Worm (Caenorhabditis elegans) whole organism, L4 larva: ENCODE data around the gene sre-47.
A peak's percentile ranks its signal among the peaks of the same experiment; 100 is the strongest.

Experiments used
- D1046.2 ChIP-seq: fragments of 200-800 bp; sonication (Bioruptor generic); IDR thresholded peaks from 2 replicates; pipeline ENCODE4 v1.3.6; 2022; ENCODE audit warnings: missing genetic modification characterization, missing compliant biosample characterization
- F10B5.3 ChIP-seq: sonication (generic microtip); optimal IDR thresholded peaks from 2 replicates; lab custom pipeline; 2016; ENCODE audit warnings: mild to moderate bottlenecking, missing genetic modification characterization, missing compliant biosample characterization
- F26F4.8 ChIP-seq: fragments of 200-800 bp; sonication (Bioruptor generic); conservative IDR thresholded peaks from 2 replicates; pipeline ENCODE4 v1.3.6; 2022; ENCODE audit warnings: missing genetic modification characterization, missing compliant biosample characterization
- Y5F2A.4 ChIP-seq: fragments of 200-800 bp; sonication (Bioruptor generic); optimal IDR thresholded peaks from 2 replicates; lab custom pipeline; 2018; ENCODE audit warnings: mild to moderate bottlenecking, missing genetic modification characterization, missing compliant biosample characterization
- aha-1 ChIP-seq: fragments of 150-350 bp; peaks from one replicate; lab custom pipeline; 2014; ENCODE audit warnings: missing biosample characterization, missing genetic modification characterization
- arid-1 ChIP-seq: fragments of 200-800 bp; sonication (Bioruptor generic); conservative IDR thresholded peaks from 2 replicates; pipeline ENCODE4 v1.3.6; 2022; ENCODE audit warnings: missing genetic modification reagents, missing genetic modification characterization, missing compliant biosample characterization
- attf-4 ChIP-seq: sonication (generic microtip); optimal IDR thresholded peaks from 3 replicates; lab custom pipeline; 2017; ENCODE audit warnings: missing biosample characterization, missing genetic modification characterization
- ceh-20 ChIP-seq: fragments of 200-800 bp; sonication (Bioruptor generic); IDR thresholded peaks from 2 replicates; pipeline ENCODE4 v1.3.6; 2022; ENCODE audit warnings: missing genetic modification reagents, missing genetic modification characterization, missing compliant biosample characterization
- ceh-28 ChIP-seq: fragments of 150-350 bp; optimal IDR thresholded peaks from 2 replicates; lab custom pipeline; 2014; ENCODE audit warnings: missing biosample characterization, missing genetic modification reagents, missing genetic modification characterization
- ceh-32 ChIP-seq: sonication (generic microtip); optimal IDR thresholded peaks from 2 replicates; lab custom pipeline; 2016; ENCODE audit warnings: mild to moderate bottlenecking, missing genetic modification characterization, missing compliant biosample characterization; ENCODE audit not compliant: poor library complexity
- ceh-44 ChIP-seq: fragments of 200-800 bp; sonication (Bioruptor generic); IDR thresholded peaks from 2 replicates; pipeline ENCODE4 v1.3.6; 2022; ENCODE audit warnings: missing genetic modification reagents, missing genetic modification characterization, missing compliant biosample characterization
- ceh-62 ChIP-seq: sonication (generic microtip); optimal IDR thresholded peaks from 2 replicates; lab custom pipeline; 2017; ENCODE audit warnings: missing biosample characterization, missing genetic modification characterization
- ceh-82 ChIP-seq: sonication (generic microtip); optimal IDR thresholded peaks from 2 replicates; lab custom pipeline; 2017; ENCODE audit warnings: missing biosample characterization, missing genetic modification characterization
- cey-2 ChIP-seq: sonication (generic microtip); optimal IDR thresholded peaks from 3 replicates; lab custom pipeline; 2017; ENCODE audit warnings: missing genetic modification characterization, mild to moderate bottlenecking, missing compliant biosample characterization, antibody characterized with exemption, borderline replicate concordance; ENCODE audit not compliant: insufficient read depth
- ctbp-1 ChIP-seq: fragments of 200-800 bp; sonication (Bioruptor generic); IDR thresholded peaks from 2 replicates; pipeline ENCODE4 v1.3.6; 2022; ENCODE audit warnings: missing genetic modification reagents, missing genetic modification characterization, missing compliant biosample characterization
- daf-12 ChIP-seq: fragments of 150-350 bp; optimal IDR thresholded peaks from 2 replicates; lab custom pipeline; 2014; ENCODE audit warnings: missing biosample characterization, missing genetic modification reagents, missing genetic modification characterization
- daf-16 ChIP-seq, 3 experiments: sonication (generic microtip); optimal IDR thresholded peaks; 2 replicates each; lab custom pipeline; 2016 to 2017; ENCODE audit warnings: missing genetic modification characterization in 3 of 3, missing genetic modification reagents in 3 of 3, mild to moderate bottlenecking in 2 of 3, missing compliant biosample characterization in 2 of 3, missing biosample characterization in 1 of 3, moderate library complexity in 1 of 3
- daf-8 ChIP-seq: fragments of 200-800 bp; sonication (Bioruptor generic); IDR thresholded peaks from 2 replicates; pipeline ENCODE4 v1.3.6; 2022; ENCODE audit warnings: missing genetic modification characterization, missing compliant biosample characterization
- dmd-6 ChIP-seq: fragments of 200-800 bp; sonication (Bioruptor generic); IDR thresholded peaks from 2 replicates; pipeline ENCODE4 v1.3.6; 2022; ENCODE audit warnings: missing genetic modification reagents, missing genetic modification characterization, missing compliant biosample characterization
- dmd-8 ChIP-seq: fragments of 200-800 bp; sonication (Bioruptor generic); IDR thresholded peaks from 2 replicates; pipeline ENCODE4 v1.3.6; 2022; ENCODE audit warnings: missing genetic modification characterization, missing compliant biosample characterization
- dmd-9 ChIP-seq: fragments of 200-800 bp; sonication (Bioruptor generic); IDR thresholded peaks from 2 replicates; pipeline ENCODE4 v1.3.6; 2022; ENCODE audit warnings: missing genetic modification reagents, missing genetic modification characterization, missing compliant biosample characterization
- dve-1 ChIP-seq: sonication (generic microtip); optimal IDR thresholded peaks from 2 replicates; lab custom pipeline; 2017; ENCODE audit warnings: antibody characterized with exemption, mild to moderate bottlenecking, missing genetic modification characterization, missing compliant biosample characterization; ENCODE audit not compliant: insufficient read depth
- fos-1 ChIP-seq: fragments of 150-350 bp; optimal IDR thresholded peaks from 2 replicates; lab custom pipeline; 2014; ENCODE audit warnings: missing biosample characterization, missing genetic modification characterization
- lin-1 ChIP-seq: fragments of 200-800 bp; sonication (Bioruptor generic); IDR thresholded peaks from 2 replicates; pipeline ENCODE4 v1.3.6; 2022; ENCODE audit warnings: missing genetic modification reagents, missing genetic modification characterization, missing compliant biosample characterization
- lin-13 ChIP-seq: fragments of 150-350 bp; optimal IDR thresholded peaks from 2 replicates; lab custom pipeline; 2014; ENCODE audit warnings: missing biosample characterization, missing genetic modification reagents, missing genetic modification characterization
- lin-29 ChIP-seq: fragments of 200-800 bp; sonication (Bioruptor generic); IDR thresholded peaks from 2 replicates; pipeline ENCODE4 v1.3.6; 2022; ENCODE audit warnings: missing genetic modification reagents, missing genetic modification characterization, missing compliant biosample characterization
- lir-3 ChIP-seq: sonication (generic microtip); optimal IDR thresholded peaks from 2 replicates; lab custom pipeline; 2016; ENCODE audit warnings: mild to moderate bottlenecking, missing genetic modification characterization, missing compliant biosample characterization
- madf-5 ChIP-seq, 2 experiments: fragments of 200-800 bp; sonication (Bioruptor generic); IDR thresholded peaks; 2 replicates each; pipeline ENCODE4 v1.3.6; 2022; ENCODE audit warnings: missing compliant biosample characterization in 2 of 2, missing genetic modification characterization in 2 of 2
- madf-9 ChIP-seq: fragments of 200-800 bp; sonication (Bioruptor generic); conservative IDR thresholded peaks from 2 replicates; pipeline ENCODE4 v1.3.6; 2022; ENCODE audit warnings: missing genetic modification reagents, missing genetic modification characterization, missing compliant biosample characterization
- mdt-29 ChIP-seq: fragments of 200-800 bp; sonication (Bioruptor generic); IDR thresholded peaks from 2 replicates; pipeline ENCODE4 v1.3.6; 2022; ENCODE audit warnings: missing genetic modification reagents, missing genetic modification characterization, missing compliant biosample characterization
- mxl-2 ChIP-seq: fragments of 200-800 bp; sonication (Bioruptor generic); conservative IDR thresholded peaks from 2 replicates; pipeline ENCODE4 v1.3.6; 2022; ENCODE audit warnings: missing genetic modification reagents, missing genetic modification characterization, missing compliant biosample characterization
- nhr-111 ChIP-seq: fragments of 200-800 bp; sonication (Bioruptor generic); optimal IDR thresholded peaks from 2 replicates; lab custom pipeline; 2018; ENCODE audit warnings: mild to moderate bottlenecking, missing genetic modification characterization, missing compliant biosample characterization
- nhr-28 ChIP-seq: fragments of 150-350 bp; optimal IDR thresholded peaks from 2 replicates; lab custom pipeline; 2014; ENCODE audit warnings: missing biosample characterization, missing genetic modification characterization
- nhr-41 ChIP-seq: fragments of 200-800 bp; sonication (Bioruptor generic); IDR thresholded peaks from 2 replicates; pipeline ENCODE4 v1.3.6; 2022; ENCODE audit warnings: missing genetic modification reagents, missing genetic modification characterization, missing compliant biosample characterization
- nhr-42 ChIP-seq: fragments of 200-800 bp; sonication (Bioruptor generic); IDR thresholded peaks from 2 replicates; pipeline ENCODE4 v1.3.6; 2022; ENCODE audit warnings: missing genetic modification characterization, missing compliant biosample characterization
- nhr-48 ChIP-seq: sonication (generic microtip); optimal IDR thresholded peaks from 2 replicates; lab custom pipeline; 2016; ENCODE audit warnings: mild to moderate bottlenecking, missing genetic modification characterization, missing compliant biosample characterization
- nhr-6 ChIP-seq: fragments of 150-350 bp; optimal IDR thresholded peaks from 2 replicates; lab custom pipeline; 2014; ENCODE audit warnings: missing biosample characterization, missing genetic modification characterization
- nhr-77 ChIP-seq: fragments of 150-350 bp; optimal IDR thresholded peaks from 2 replicates; lab custom pipeline; 2014; ENCODE audit warnings: missing biosample characterization, missing genetic modification characterization
- php-3 ChIP-seq: fragments of 200-800 bp; sonication (Bioruptor generic); IDR thresholded peaks from 2 replicates; pipeline ENCODE4 v1.3.6; 2022; ENCODE audit warnings: missing genetic modification reagents, missing genetic modification characterization, missing compliant biosample characterization
- pqm-1 ChIP-seq: sonication (generic microtip); optimal IDR thresholded peaks from 2 replicates; lab custom pipeline; 2017; ENCODE audit warnings: missing biosample characterization, missing genetic modification characterization
- rbr-2 ChIP-seq: sonication (generic microtip); optimal IDR thresholded peaks from 2 replicates; lab custom pipeline; 2016; ENCODE audit warnings: missing genotype, missing genetic modification characterization, missing compliant biosample characterization
- saeg-2 ChIP-seq: fragments of 200-800 bp; sonication (Bioruptor generic); IDR thresholded peaks from 2 replicates; pipeline ENCODE4 v1.3.6; 2022; ENCODE audit warnings: missing genetic modification reagents, missing genetic modification characterization, missing compliant biosample characterization
- skn-1 ChIP-seq: fragments of 150-350 bp; optimal IDR thresholded peaks from 2 replicates; lab custom pipeline; 2014; ENCODE audit warnings: missing biosample characterization, missing genetic modification characterization
- snpc-4 ChIP-seq: fragments of 150-350 bp; optimal IDR thresholded peaks from 2 replicates; lab custom pipeline; 2014; ENCODE audit warnings: missing biosample characterization, missing genetic modification characterization
- spr-1 ChIP-seq: sonication (generic microtip); optimal IDR thresholded peaks from 2 replicates; lab custom pipeline; 2016; ENCODE audit warnings: mild to moderate bottlenecking, missing genetic modification characterization, missing compliant biosample characterization
- tag-97 ChIP-seq: fragments of 200-800 bp; sonication (Bioruptor generic); IDR thresholded peaks from 2 replicates; pipeline ENCODE4 v1.3.6; 2022; ENCODE audit warnings: missing genetic modification characterization, missing compliant biosample characterization
- unc-39 ChIP-seq: sonication (generic microtip); optimal IDR thresholded peaks from 2 replicates; lab custom pipeline; 2017; ENCODE audit warnings: missing biosample characterization, missing genetic modification characterization
- vab-7 ChIP-seq: fragments of 200-800 bp; sonication (Bioruptor generic); IDR thresholded peaks from 2 replicates; pipeline ENCODE4 v1.3.6; 2022; ENCODE audit warnings: missing genetic modification reagents, missing genetic modification characterization, missing compliant biosample characterization
- zag-1 ChIP-seq: fragments of 150-350 bp; optimal IDR thresholded peaks from 2 replicates; lab custom pipeline; 2014; ENCODE audit warnings: missing biosample characterization, missing genetic modification characterization
- zfp-2 ChIP-seq: sonication (generic microtip); optimal IDR thresholded peaks from 2 replicates; lab custom pipeline; 2016; ENCODE audit warnings: mild to moderate bottlenecking, missing genetic modification characterization, missing compliant biosample characterization
- zip-11 ChIP-seq: fragments of 200-800 bp; sonication (Bioruptor generic); IDR thresholded peaks from 2 replicates; pipeline ENCODE4 v1.3.6; 2022; ENCODE audit warnings: missing genetic modification characterization, missing compliant biosample characterization
- zip-2 ChIP-seq: fragments of 150-350 bp; optimal IDR thresholded peaks from 2 replicates; lab custom pipeline; 2014; ENCODE audit warnings: missing biosample characterization, missing genetic modification characterization
- ztf-7 ChIP-seq: fragments of 150-350 bp; optimal IDR thresholded peaks from 2 replicates; lab custom pipeline; 2014; ENCODE audit warnings: missing biosample characterization, missing genetic modification characterization

Gene sre-47

DNA sequence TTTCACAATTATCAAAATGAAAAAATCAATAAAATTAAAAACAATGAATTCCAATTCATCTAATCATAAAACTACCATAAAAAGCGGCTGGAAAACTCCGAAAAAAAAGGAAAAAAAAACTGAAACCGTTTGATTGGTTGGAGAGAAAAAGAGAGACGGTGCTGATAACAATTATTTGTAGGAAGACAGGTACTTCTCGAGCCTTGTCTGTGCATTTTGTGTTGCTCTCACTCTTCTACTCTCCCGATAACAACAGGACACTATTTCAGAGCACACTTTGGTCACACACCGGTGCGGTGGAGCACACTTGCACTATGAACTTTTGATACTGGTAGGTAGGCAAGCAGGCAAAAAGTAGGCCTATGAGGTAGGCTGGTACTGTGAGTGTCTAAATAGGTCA, 27.9 kb downstream of the sre-47 start (continued):
- TF ChIP-seq mdt-29 (no peak), ztf-7 (tag; lab: Kevin White, UChicago) (no peak), dmd-6 (peak; percentile 91), nhr-42 (GFP tag; lab: Robert Waterston, UW) (peak; percentile 51; the same call in 1 of the 2 replicates), daf-8 (GFP tag; lab: Robert Waterston, UW) (no peak), ceh-82 (tag; lab: Kevin White, UChicago) (no peak), dmd-9 (GFP tag; lab: Robert Waterston, UW) (no peak), D1046.2 (GFP tag; lab: Robert Waterston, UW) (no peak), unc-39 (tag; lab: Kevin White, UChicago) (no peak), lin-1 (peak; percentile 41; the same call in 1 of the 2 replicates), F10B5.3 (no peak), ceh-62 (tag; lab: Kevin White, UChicago) (no peak), lin-13 (GFP tag; lab: Kevin White, UChicago) (no peak), snpc-4 (tag; lab: Kevin White, UChicago) (no peak), fos-1 (tag; lab: Kevin White, UChicago) (no peak), aha-1 (peak; percentile 64), rbr-2 (tag; lab: Kevin White, UChicago) (no peak), pqm-1 (tag; lab: Kevin White, UChicago) (peak; percentile 93), madf-9 (GFP tag; lab: Robert Waterston, UW) (no peak), Y5F2A.4 (no peak), nhr-111 (GFP tag; lab: Kevin White, UChicago) (no peak), skn-1 (tag; lab: Kevin White, UChicago) (no peak), madf-5 (GFP tag; IDR thresholded peaks at IDR 0.05; lab: Robert Waterston, UW) (no peak), arid-1 (no peak), vab-7 (GFP tag; lab: Robert Waterston, UW) (no peak), zfp-2 (no peak), nhr-41 (GFP tag; lab: Robert Waterston, UW) (no peak), lir-3 (no peak), daf-16 (GFP tag; optimal IDR thresholded peaks at IDR 0.05; lab: Kevin White, UChicago) (peak in 1 of 2 experiments; percentile 21), daf-16 (tag; optimal IDR thresholded peaks at IDR 0.05; lab: Kevin White, UChicago) (peak; percentile 89), mxl-2 (GFP tag; lab: Robert Waterston, UW) (no peak), nhr-6 (no peak), ctbp-1 (no peak), php-3 (peak; percentile 86), ceh-44 (GFP tag; lab: Robert Waterston, UW) (no peak), F26F4.8 (GFP tag; lab: Robert Waterston, UW) (no peak), daf-12 (no peak), dve-1 (tag; lab: Kevin White, UChicago) (peak; percentile 76), nhr-77 (tag; lab: Kevin White, UChicago) (peak; percentile 99), nhr-48 (tag; lab: Kevin White, UChicago) (peak; percentile 18), ceh-28 (no peak), tag-97 (GFP tag; lab: Robert Waterston, UW) (no peak), ceh-20 (GFP tag; lab: Robert Waterston, UW) (no peak), nhr-28 (tag; lab: Kevin White, UChicago) (peak; percentile 99), zip-11 (no peak), lin-29 (GFP tag; lab: Robert Waterston, UW) (no peak), saeg-2 (GFP tag; lab: Robert Waterston, UW) (peak; percentile 72; the same call in 1 of the 2 replicates), attf-4 (tag; lab: Kevin White, UChicago) (no peak), spr-1 (tag; lab: Kevin White, UChicago) (no peak), zag-1 (tag; lab: Kevin White, UChicago) (no peak), dmd-8 (GFP tag; lab: Robert Waterston, UW) (no peak), zip-2 (tag; lab: Kevin White, UChicago) (no peak), ceh-32 (tag; lab: Kevin White, UChicago) (no peak), cey-2 (tag; lab: Kevin White, UChicago) (no peak)
